Worm (Caenorhabditis elegans) whole organism, late embryonic: ENCODE measurements around the gene F09E5.16.

Experiments
- ama-1 ChIP-seq: fragments of 150-350 bp; optimal IDR thresholded peaks from 2 replicates; lab custom pipeline; 2014
- ceh-9 ChIP-seq: sonication (generic microtip); optimal IDR thresholded peaks from 2 replicates; lab custom pipeline; 2016; ENCODE audit warnings: mild to moderate bottlenecking, missing genetic modification characterization, inconsistent platforms, missing compliant biosample characterization
- dmd-4 ChIP-seq: sonication (generic microtip); optimal IDR thresholded peaks from 2 replicates; lab custom pipeline; 2016; ENCODE audit warnings: borderline replicate concordance, missing genetic modification characterization, missing compliant biosample characterization
- hlh-13 ChIP-seq: fragments of 200-800 bp; sonication (Bioruptor generic); optimal IDR thresholded peaks from 2 replicates; lab custom pipeline; 2018; ENCODE audit warnings: mild to moderate bottlenecking, missing genetic modification characterization, missing compliant biosample characterization
- madf-2 ChIP-seq: sonication (generic microtip); optimal IDR thresholded peaks from 2 replicates; lab custom pipeline; 2017; ENCODE audit warnings: missing genetic modification characterization, missing compliant biosample characterization
- pha-4 ChIP-seq: fragments of 150-350 bp; optimal IDR thresholded peaks from 2 replicates; lab custom pipeline; 2018; ENCODE audit warnings: missing biosample characterization, missing genetic modification reagents, missing genetic modification characterization
- ref-2 ChIP-seq: sonication (generic microtip); optimal IDR thresholded peaks from 2 replicates; lab custom pipeline; 2016; ENCODE audit warnings: missing genetic modification characterization, missing compliant biosample characterization
- ttx-3 ChIP-seq: sonication (generic microtip); optimal IDR thresholded peaks from 2 replicates; lab custom pipeline; 2016; ENCODE audit warnings: missing genetic modification reagents, missing genetic modification characterization, missing compliant biosample characterization
- zip-5 ChIP-seq: sonication (generic microtip); optimal IDR thresholded peaks from 2 replicates; lab custom pipeline; 2016; ENCODE audit warnings: missing genetic modification characterization, missing compliant biosample characterization

- TF ChIP-seq hlh-13 (GFP tag; lab: Kevin White, UChicago) = no peak
- no peak for TF ChIP-seq madf-2 (tag; lab: Kevin White, UChicago)
- no peak for TF ChIP-seq dmd-4 (tag; lab: Kevin White, UChicago)
- TF ChIP-seq ama-1 (lab: Kevin White, UChicago) = no peak
- TF ChIP-seq ttx-3 (tag; lab: Kevin White, UChicago) = no peak
- TF ChIP-seq pha-4 (tag; lab: Kevin White, UChicago) = no peak
- no peak for TF ChIP-seq ref-2 (tag; lab: Kevin White, UChicago)
- TF ChIP-seq zip-5 = no peak
- TF ChIP-seq ceh-9 (tag; lab: Kevin White, UChicago) = no peak
Measured at ce11 chrII:5323773-5324172, 41.8 kb downstream of the F09E5.16 start.
